Worm (Caenorhabditis elegans) whole organism, L4 larva: Measurements from ENCODE around the gene K09H11.15.

Experiments
- nhr-77 ChIP-seq: fragments of 150-350 bp; optimal IDR thresholded peaks from 2 replicates; lab custom pipeline; 2014; ENCODE audit warnings: missing biosample characterization, missing genetic modification characterization
- snpc-4 ChIP-seq: fragments of 150-350 bp; optimal IDR thresholded peaks from 2 replicates; lab custom pipeline; 2014; ENCODE audit warnings: missing biosample characterization, missing genetic modification characterization
- unc-130 ChIP-seq: sonication (generic microtip); optimal IDR thresholded peaks from 2 replicates; lab custom pipeline; 2016; ENCODE audit warnings: missing genetic modification reagents, missing genetic modification characterization, missing compliant biosample characterization
- unc-62 ChIP-seq, 3 experiments: fragments of 150-350 bp in 1 of 3; sonication (generic microtip); optimal IDR thresholded peaks in 2 of 3; peaks in 1 of 3; 1 replicate in 1 of 3; 2 replicates in 2 of 3; lab custom pipeline; 2014 to 2017; ENCODE audit warnings: missing biosample characterization in 3 of 3, missing genetic modification characterization in 3 of 3, missing genetic modification reagents in 3 of 3, missing genotype in 1 of 3

ce11 chrV:5774137-5774536 is 43.5 kb upstream of the K09H11.15 start:
- no peak for TF ChIP-seq snpc-4 (tag; lab: Kevin White, UChicago)
- no peak for TF ChIP-seq unc-62 (GFP tag; optimal IDR thresholded peaks at IDR 0.05 in 1 of 2; lab: Kevin White, UChicago)
- no peak for TF ChIP-seq unc-62 (tag; optimal IDR thresholded peaks at IDR 0.05; lab: Kevin White, UChicago)
- TF ChIP-seq unc-130, result no peak
- TF ChIP-seq nhr-77 (tag; lab: Kevin White, UChicago), result no peak
